Worm (Caenorhabditis elegans) whole organism, L2 larva: Measurements from ENCODE around the gene sri-61.

Source experiments
- ZK546.5 ChIP-seq: sonication (generic microtip); optimal IDR thresholded peaks from 2 replicates; lab custom pipeline; 2017; ENCODE audit warnings: missing biosample characterization, missing genetic modification characterization
- ama-1 ChIP-seq: fragments of 150-350 bp; optimal IDR thresholded peaks from 2 replicates; lab custom pipeline; 2018; ENCODE audit warnings: inconsistent platforms
- ceh-82 ChIP-seq: fragments of 150-350 bp; optimal IDR thresholded peaks from 2 replicates; lab custom pipeline; 2014; ENCODE audit warnings: missing biosample characterization, missing genetic modification characterization
- lin-39 ChIP-seq: fragments of 150-350 bp; optimal IDR thresholded peaks from 2 replicates; lab custom pipeline; 2014; ENCODE audit warnings: missing biosample characterization, missing genetic modification reagents, missing genetic modification characterization
- mab-5 ChIP-seq: fragments of 150-350 bp; optimal IDR thresholded peaks from 2 replicates; lab custom pipeline; 2014; ENCODE audit warnings: missing biosample characterization, missing genetic modification characterization
- nhr-12 ChIP-seq: fragments of 150-350 bp; optimal IDR thresholded peaks from 2 replicates; lab custom pipeline; 2014; ENCODE audit warnings: missing biosample characterization, missing genetic modification characterization
- nhr-23 ChIP-seq: fragments of 150-350 bp; optimal IDR thresholded peaks from 2 replicates; lab custom pipeline; 2014; ENCODE audit warnings: missing biosample characterization, missing genetic modification reagents, missing genetic modification characterization
- nhr-237 ChIP-seq: fragments of 150-350 bp; optimal IDR thresholded peaks from 2 replicates; lab custom pipeline; 2014; ENCODE audit warnings: missing biosample characterization, missing genetic modification characterization
- nhr-25 ChIP-seq: fragments of 150-350 bp; sonication (generic microtip); optimal IDR thresholded peaks from 3 replicates; lab custom pipeline; 2014; ENCODE audit warnings: missing biosample characterization, missing genetic modification characterization
- snpc-4 ChIP-seq: fragments of 150-350 bp; optimal IDR thresholded peaks from 2 replicates; lab custom pipeline; 2014; ENCODE audit warnings: missing biosample characterization, missing genetic modification characterization
- unc-39 ChIP-seq: fragments of 150-350 bp; optimal IDR thresholded peaks from 2 replicates; lab custom pipeline; 2014; ENCODE audit warnings: missing biosample characterization, missing genetic modification characterization
- zag-1 ChIP-seq: fragments of 150-350 bp; optimal IDR thresholded peaks from 2 replicates; lab custom pipeline; 2014; ENCODE audit warnings: missing biosample characterization, missing genetic modification characterization

DNA sequence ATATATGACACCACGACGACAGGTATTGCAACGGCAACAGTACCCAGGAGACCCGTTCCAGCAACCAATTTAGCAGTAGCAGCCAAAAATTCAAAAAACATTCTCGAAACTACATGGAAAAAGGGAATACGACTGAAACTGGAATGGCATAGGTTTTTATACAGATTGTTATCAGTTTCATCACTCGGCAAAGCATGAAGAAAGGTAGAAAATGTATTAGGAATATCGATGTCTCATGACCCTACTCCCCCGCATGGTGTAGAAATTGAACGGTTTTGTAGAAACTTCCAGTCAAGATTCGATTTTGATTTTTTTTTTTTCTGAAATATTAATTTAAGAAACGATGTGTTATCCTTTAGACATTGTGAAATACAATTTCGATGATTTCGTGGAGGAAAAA, 10.8 kb upstream of the sri-61 start, which contains the start of gene T05A8.2:
- TF ChIP-seq ama-1 (lab: Kevin White, UChicago) (no peak), mab-5 (no peak), nhr-237 (tag; lab: Kevin White, UChicago) (no peak), unc-39 (tag; lab: Kevin White, UChicago) (no peak), ZK546.5 (no peak), lin-39 (tag; lab: Kevin White, UChicago) (no peak), nhr-12 (no peak), ceh-82 (tag; lab: Kevin White, UChicago) (no peak), zag-1 (tag; lab: Kevin White, UChicago) (no peak), nhr-25 (tag; lab: Kevin White, UChicago) (no peak), snpc-4 (no peak), nhr-23 (tag; lab: Kevin White, UChicago) (no peak)
